Worm (Caenorhabditis elegans) whole organism, L4 larva: Measurements from ENCODE around the gene tmed-13.

Source experiments
- F10B5.3 ChIP-seq: sonication (generic microtip); optimal IDR thresholded peaks from 2 replicates; lab custom pipeline; 2016; ENCODE audit warnings: mild to moderate bottlenecking, missing genetic modification characterization, missing compliant biosample characterization
- F37D6.2 ChIP-seq: sonication (generic microtip); optimal IDR thresholded peaks from 2 replicates; lab custom pipeline; 2016; ENCODE audit warnings: mild to moderate bottlenecking, missing genetic modification characterization, missing compliant biosample characterization
- F49E8.2 ChIP-seq: sonication (generic microtip); optimal IDR thresholded peaks from 2 replicates; lab custom pipeline; 2016; ENCODE audit warnings: missing compliant biosample characterization, mild to moderate bottlenecking, missing genetic modification characterization, borderline replicate concordance
- T26A8.4 ChIP-seq: fragments of 200-800 bp; sonication (Bioruptor generic); IDR thresholded peaks from 2 replicates; pipeline ENCODE4 v1.3.6; 2022; ENCODE audit warnings: missing genetic modification characterization, missing compliant biosample characterization
- Y105C5A.15 ChIP-seq: fragments of 200-800 bp; sonication (Bioruptor generic); IDR thresholded peaks from 2 replicates; pipeline ENCODE4 v1.3.6; 2022; ENCODE audit warnings: missing genetic modification characterization, missing compliant biosample characterization
- Y5F2A.4 ChIP-seq: fragments of 200-800 bp; sonication (Bioruptor generic); optimal IDR thresholded peaks from 2 replicates; lab custom pipeline; 2018; ENCODE audit warnings: mild to moderate bottlenecking, missing genetic modification characterization, missing compliant biosample characterization
- aha-1 ChIP-seq: fragments of 150-350 bp; peaks from one replicate; lab custom pipeline; 2014; ENCODE audit warnings: missing biosample characterization, missing genetic modification characterization
- ceh-28 ChIP-seq: fragments of 150-350 bp; optimal IDR thresholded peaks from 2 replicates; lab custom pipeline; 2014; ENCODE audit warnings: missing biosample characterization, missing genetic modification reagents, missing genetic modification characterization
- ceh-82 ChIP-seq: sonication (generic microtip); optimal IDR thresholded peaks from 2 replicates; lab custom pipeline; 2017; ENCODE audit warnings: missing biosample characterization, missing genetic modification characterization
- ctbp-1 ChIP-seq: fragments of 200-800 bp; sonication (Bioruptor generic); IDR thresholded peaks from 2 replicates; pipeline ENCODE4 v1.3.6; 2022; ENCODE audit warnings: missing genetic modification reagents, missing genetic modification characterization, missing compliant biosample characterization
- daf-12 ChIP-seq: fragments of 150-350 bp; optimal IDR thresholded peaks from 2 replicates; lab custom pipeline; 2014; ENCODE audit warnings: missing biosample characterization, missing genetic modification reagents, missing genetic modification characterization
- daf-16 ChIP-seq, 3 experiments: sonication (generic microtip); optimal IDR thresholded peaks; 2 replicates each; lab custom pipeline; 2016 to 2017; ENCODE audit warnings: missing genetic modification characterization in 3 of 3, missing genetic modification reagents in 3 of 3, mild to moderate bottlenecking in 2 of 3, missing compliant biosample characterization in 2 of 3, missing biosample characterization in 1 of 3, moderate library complexity in 1 of 3
- daf-19 ChIP-seq: fragments of 200-800 bp; sonication (Bioruptor generic); conservative IDR thresholded peaks from 2 replicates; pipeline ENCODE4 v1.3.6; 2022; ENCODE audit warnings: missing genetic modification characterization, missing compliant biosample characterization
- dmd-6 ChIP-seq: fragments of 200-800 bp; sonication (Bioruptor generic); IDR thresholded peaks from 2 replicates; pipeline ENCODE4 v1.3.6; 2022; ENCODE audit warnings: missing genetic modification reagents, missing genetic modification characterization, missing compliant biosample characterization
- dmd-8 ChIP-seq: fragments of 200-800 bp; sonication (Bioruptor generic); IDR thresholded peaks from 2 replicates; pipeline ENCODE4 v1.3.6; 2022; ENCODE audit warnings: missing genetic modification characterization, missing compliant biosample characterization
- dve-1 ChIP-seq: sonication (generic microtip); optimal IDR thresholded peaks from 2 replicates; lab custom pipeline; 2017; ENCODE audit warnings: antibody characterized with exemption, mild to moderate bottlenecking, missing genetic modification characterization, missing compliant biosample characterization; ENCODE audit not compliant: insufficient read depth
- egl-27 ChIP-seq: sonication (generic microtip); optimal IDR thresholded peaks from 3 replicates; lab custom pipeline; 2017; ENCODE audit warnings: missing biosample characterization, missing genetic modification reagents, missing genetic modification characterization
- fkh-10 ChIP-seq: fragments of 150-350 bp; optimal IDR thresholded peaks from 2 replicates; lab custom pipeline; 2014; ENCODE audit warnings: missing biosample characterization, missing genetic modification reagents, missing genetic modification characterization
- fos-1 ChIP-seq: fragments of 150-350 bp; optimal IDR thresholded peaks from 2 replicates; lab custom pipeline; 2014; ENCODE audit warnings: missing biosample characterization, missing genetic modification characterization
- gei-8 ChIP-seq: fragments of 200-800 bp; sonication (Bioruptor generic); optimal IDR thresholded peaks from 2 replicates; lab custom pipeline; 2018; ENCODE audit warnings: mild to moderate bottlenecking, missing genetic modification characterization, missing compliant biosample characterization
- hif-1 ChIP-seq, 2 experiments: sonication (generic microtip); optimal IDR thresholded peaks; 2 replicates each; lab custom pipeline; 2016 to 2017; ENCODE audit warnings: missing compliant biosample characterization in 2 of 2, missing genetic modification characterization in 2 of 2, missing genetic modification reagents in 2 of 2, missing genotype in 2 of 2, mild to moderate bottlenecking in 1 of 2
- hlh-11 ChIP-seq: fragments of 200-800 bp; sonication (Bioruptor generic); optimal IDR thresholded peaks from 2 replicates; lab custom pipeline; 2018; ENCODE audit warnings: mild to moderate bottlenecking, missing genetic modification characterization, missing compliant biosample characterization
- hlh-30 ChIP-seq: sonication (generic microtip); optimal IDR thresholded peaks from 2 replicates; lab custom pipeline; 2017; ENCODE audit warnings: antibody characterized with exemption, mild to moderate bottlenecking, missing genetic modification characterization, missing compliant biosample characterization; ENCODE audit not compliant: insufficient read depth
- jun-1 ChIP-seq: fragments of 150-350 bp; optimal IDR thresholded peaks from 2 replicates; lab custom pipeline; 2014; ENCODE audit warnings: missing biosample characterization, missing genetic modification reagents, missing genetic modification characterization
- lin-1 ChIP-seq: fragments of 200-800 bp; sonication (Bioruptor generic); IDR thresholded peaks from 2 replicates; pipeline ENCODE4 v1.3.6; 2022; ENCODE audit warnings: missing genetic modification reagents, missing genetic modification characterization, missing compliant biosample characterization
- lin-15B ChIP-seq: fragments of 150-350 bp; sonication (generic microtip); optimal IDR thresholded peaks from 3 replicates; lab custom pipeline; 2014; ENCODE audit warnings: missing biosample characterization, missing genetic modification characterization
- lin-38 ChIP-seq: fragments of 200-800 bp; sonication (Bioruptor generic); IDR thresholded peaks from 2 replicates; pipeline ENCODE4 v1.3.6; 2022; ENCODE audit warnings: missing genetic modification reagents, missing genetic modification characterization, missing compliant biosample characterization
- lin-39 ChIP-seq: fragments of 150-350 bp; optimal IDR thresholded peaks from 2 replicates; lab custom pipeline; 2014; ENCODE audit warnings: missing biosample characterization, missing genetic modification reagents, missing genetic modification characterization
- mxl-2 ChIP-seq: fragments of 200-800 bp; sonication (Bioruptor generic); conservative IDR thresholded peaks from 2 replicates; pipeline ENCODE4 v1.3.6; 2022; ENCODE audit warnings: missing genetic modification reagents, missing genetic modification characterization, missing compliant biosample characterization
- nhr-10 ChIP-seq: fragments of 150-350 bp; optimal IDR thresholded peaks from 2 replicates; lab custom pipeline; 2014; ENCODE audit warnings: missing biosample characterization, missing genetic modification characterization
- nhr-102 ChIP-seq: sonication (generic microtip); optimal IDR thresholded peaks from 2 replicates; lab custom pipeline; 2016; ENCODE audit warnings: mild to moderate bottlenecking, missing genetic modification characterization, moderate library complexity, missing compliant biosample characterization
- nhr-28 ChIP-seq: fragments of 150-350 bp; optimal IDR thresholded peaks from 2 replicates; lab custom pipeline; 2014; ENCODE audit warnings: missing biosample characterization, missing genetic modification characterization
- nhr-77 ChIP-seq: fragments of 150-350 bp; optimal IDR thresholded peaks from 2 replicates; lab custom pipeline; 2014; ENCODE audit warnings: missing biosample characterization, missing genetic modification characterization
- php-3 ChIP-seq: fragments of 200-800 bp; sonication (Bioruptor generic); IDR thresholded peaks from 2 replicates; pipeline ENCODE4 v1.3.6; 2022; ENCODE audit warnings: missing genetic modification reagents, missing genetic modification characterization, missing compliant biosample characterization
- pqm-1 ChIP-seq: sonication (generic microtip); optimal IDR thresholded peaks from 2 replicates; lab custom pipeline; 2017; ENCODE audit warnings: missing biosample characterization, missing genetic modification characterization
- snpc-4 ChIP-seq: fragments of 150-350 bp; optimal IDR thresholded peaks from 2 replicates; lab custom pipeline; 2014; ENCODE audit warnings: missing biosample characterization, missing genetic modification characterization
- tra-1 ChIP-seq: fragments of 200-800 bp; sonication (Bioruptor generic); IDR thresholded peaks from 2 replicates; pipeline ENCODE4 v1.3.6; 2022; ENCODE audit warnings: missing genetic modification reagents, missing genetic modification characterization, missing compliant biosample characterization
- unc-130 ChIP-seq: sonication (generic microtip); optimal IDR thresholded peaks from 2 replicates; lab custom pipeline; 2016; ENCODE audit warnings: missing genetic modification reagents, missing genetic modification characterization, missing compliant biosample characterization
- unc-39 ChIP-seq: sonication (generic microtip); optimal IDR thresholded peaks from 2 replicates; lab custom pipeline; 2017; ENCODE audit warnings: missing biosample characterization, missing genetic modification characterization
- unc-62 ChIP-seq, 3 experiments: fragments of 150-350 bp in 1 of 3; sonication (generic microtip); optimal IDR thresholded peaks in 2 of 3; peaks in 1 of 3; 1 replicate in 1 of 3; 2 replicates in 2 of 3; lab custom pipeline; 2014 to 2017; ENCODE audit warnings: missing biosample characterization in 3 of 3, missing genetic modification characterization in 3 of 3, missing genetic modification reagents in 3 of 3, missing genotype in 1 of 3
- zfp-3 ChIP-seq: fragments of 200-800 bp; sonication (Bioruptor generic); conservative IDR thresholded peaks from 2 replicates; pipeline ENCODE4 v1.3.6; 2022; ENCODE audit warnings: missing genetic modification reagents, missing genetic modification characterization, missing compliant biosample characterization
- ztf-11 ChIP-seq: fragments of 150-350 bp; optimal IDR thresholded peaks from 2 replicates; lab custom pipeline; 2014; ENCODE audit warnings: missing biosample characterization, missing genetic modification characterization

Gene tmed-13

DNA sequence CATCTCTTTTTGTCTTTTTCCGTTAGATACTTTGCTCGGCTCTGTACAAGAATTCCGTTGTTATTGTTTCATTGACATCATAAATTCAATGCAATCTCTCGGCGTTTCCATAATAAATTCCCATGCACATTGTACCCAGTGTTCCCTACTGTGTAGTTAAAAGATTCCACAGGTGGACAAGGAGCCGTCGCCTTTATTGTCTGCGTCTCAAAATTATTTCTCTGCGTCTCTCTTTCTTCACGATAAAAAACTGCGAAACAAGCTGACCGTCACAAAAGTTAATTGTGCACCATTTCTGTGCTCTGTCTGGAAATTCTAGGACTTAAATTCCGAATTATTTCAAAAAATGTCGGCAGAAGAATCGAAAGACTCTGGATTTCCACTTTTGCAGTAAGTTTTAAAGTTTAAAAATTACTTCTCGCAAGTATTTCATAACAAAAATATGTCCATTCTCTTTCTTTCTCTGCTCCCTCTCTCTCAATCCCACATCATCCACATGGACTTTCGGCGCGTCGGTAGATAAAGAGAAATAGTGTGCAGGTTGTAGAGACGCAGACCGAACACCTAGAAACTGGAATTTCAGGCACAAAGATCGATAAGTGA lies 29.1 kb downstream of the tmed-13 start (continued):
- no peak for TF ChIP-seq zfp-3
- TF ChIP-seq hlh-30 (tag; lab: Kevin White, UChicago), result peak; percentile 3
- TF ChIP-seq dve-1, result peak; percentile 69

DNA sequence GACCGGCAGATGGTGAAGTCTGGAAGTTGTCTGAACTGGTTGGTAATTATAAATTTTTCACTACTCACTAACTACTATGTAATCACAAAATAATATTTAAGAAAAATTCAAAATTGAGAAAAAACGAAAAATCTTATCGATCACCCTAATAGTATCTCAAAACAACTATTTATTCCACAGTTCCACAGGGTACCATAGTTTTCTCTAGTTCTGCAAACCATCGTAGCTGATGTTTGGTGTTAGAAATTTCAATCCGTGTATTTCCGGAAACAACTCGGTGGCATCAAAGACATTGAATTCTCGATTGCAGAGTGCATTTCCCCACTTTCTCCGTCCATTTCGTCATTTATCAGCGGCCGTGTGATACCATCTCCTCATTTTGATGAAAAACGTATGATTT lies 29.6 kb downstream of the tmed-13 start, which contains the start of gene Y73B6BL.31:
Y73B6BL.31 (plus strand) TSS at position 301 of the 400 bp plus-strand sequence.
- TF ChIP-seq ctbp-1 (no peak), unc-39 (tag; lab: Kevin White, UChicago) (no peak)

DNA sequence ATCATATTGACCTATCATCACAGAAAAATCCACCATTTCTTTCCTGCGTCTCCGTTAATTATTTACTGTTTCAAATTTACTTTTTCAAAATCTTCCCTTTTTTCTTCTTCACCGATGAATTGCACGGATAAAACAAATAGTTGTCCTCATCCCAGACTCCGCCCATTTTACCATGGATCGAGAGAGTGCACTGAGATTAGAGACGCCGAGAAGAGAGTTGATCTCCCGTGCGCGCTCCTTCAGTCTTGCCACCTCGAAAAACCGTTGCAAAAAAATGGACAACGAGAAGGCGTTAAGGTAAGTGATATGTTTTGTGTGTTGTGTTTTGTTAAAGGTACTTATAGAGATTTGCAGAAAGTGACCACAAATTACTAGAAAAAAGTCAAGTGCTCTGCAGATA lies 33.1 kb downstream of the tmed-13 start, which contains the start of gene dlc-5:
dlc-5 (plus strand) TSS at position 154 of the 400 bp plus-strand sequence.
- peak; percentile 94 for TF ChIP-seq aha-1 (tag; lab: Kevin White, UChicago)
- TF ChIP-seq hif-1 (tag; optimal IDR thresholded peaks at IDR 0.05; lab: Kevin White, UChicago), result no peak

DNA sequence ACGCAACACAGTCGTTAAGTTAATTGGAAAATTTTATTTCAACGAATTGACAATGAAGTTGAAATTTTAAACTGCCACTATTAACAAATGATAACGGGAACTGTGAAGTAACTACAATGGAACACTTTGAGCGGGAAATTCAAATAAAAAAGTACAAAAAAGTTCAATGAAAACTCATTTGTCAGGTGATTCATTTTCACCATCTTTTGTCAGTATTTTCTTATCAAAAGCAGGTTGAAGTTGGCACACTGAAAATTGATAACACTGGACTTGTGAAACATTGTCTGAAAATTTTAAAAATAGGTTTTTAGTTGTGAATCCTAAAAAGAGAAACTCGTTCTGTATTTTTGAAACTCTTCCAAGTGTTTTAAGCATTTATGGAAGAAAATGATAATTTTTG lies 37.8 kb downstream of the tmed-13 start:
- TF ChIP-seq F49E8.2 (tag; lab: Kevin White, UChicago) (no peak), nhr-28 (tag; lab: Kevin White, UChicago) (peak; percentile 6), lin-38 (GFP tag; lab: Robert Waterston, UW) (no peak), php-3 (GFP tag; lab: Robert Waterston, UW) (peak; percentile 48; the same call in 1 of the 2 replicates), lin-1 (GFP tag; lab: Robert Waterston, UW) (no peak), dmd-6 (peak; percentile 20; the same call in 1 of the 2 replicates), lin-15B (no peak), Y5F2A.4 (GFP tag; lab: Kevin White, UChicago) (no peak), pqm-1 (tag; lab: Kevin White, UChicago) (peak; percentile 77), daf-12 (tag; lab: Kevin White, UChicago) (no peak), daf-16 (GFP tag; optimal IDR thresholded peaks at IDR 0.05; lab: Kevin White, UChicago) (no peak), daf-16 (tag; optimal IDR thresholded peaks at IDR 0.05; lab: Kevin White, UChicago) (peak; percentile 53), hlh-11 (peak; percentile 47), F37D6.2 (tag; lab: Kevin White, UChicago) (no peak), dve-1 (peak; percentile 65), hlh-30 (tag; lab: Kevin White, UChicago) (no peak), unc-62 (GFP tag; optimal IDR thresholded peaks at IDR 0.05 in 1 of 2; lab: Kevin White, UChicago) (no peak), unc-62 (tag; optimal IDR thresholded peaks at IDR 0.05; lab: Kevin White, UChicago) (no peak)

DNA sequence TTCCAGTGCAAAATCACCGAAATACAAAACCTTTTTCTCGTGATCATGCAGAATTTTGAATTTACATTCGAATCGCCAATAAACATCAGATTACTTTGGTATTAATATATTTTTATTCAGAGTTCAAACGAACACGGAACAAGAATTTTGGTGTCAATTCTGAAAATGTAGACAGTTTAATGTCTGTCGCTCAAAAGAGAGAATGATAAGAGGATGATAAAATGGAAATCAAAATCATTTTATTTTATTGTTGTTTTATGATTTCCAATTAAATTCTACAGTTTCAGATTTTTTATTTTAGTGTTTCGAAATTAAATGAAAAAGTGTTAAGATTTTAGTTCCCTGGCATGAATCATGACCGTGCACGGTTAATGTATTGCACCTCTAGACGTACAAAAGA lies 38.8 kb downstream of the tmed-13 start:
- TF ChIP-seq unc-62 (GFP tag; optimal IDR thresholded peaks at IDR 0.05 in 1 of 2; lab: Kevin White, UChicago) (no peak), unc-62 (tag; optimal IDR thresholded peaks at IDR 0.05; lab: Kevin White, UChicago) (no peak), pqm-1 (tag; lab: Kevin White, UChicago) (peak; percentile 39), fos-1 (tag; lab: Kevin White, UChicago) (no peak), aha-1 (tag; lab: Kevin White, UChicago) (no peak), egl-27 (no peak), T26A8.4 (GFP tag; lab: Robert Waterston, UW) (no peak), ceh-28 (tag; lab: Kevin White, UChicago) (no peak), ceh-82 (tag; lab: Kevin White, UChicago) (no peak), dve-1 (peak; percentile 74), jun-1 (tag; lab: Kevin White, UChicago) (no peak), tra-1 (no peak), F10B5.3 (tag; lab: Kevin White, UChicago) (no peak), lin-39 (tag; lab: Kevin White, UChicago) (no peak), nhr-102 (tag; lab: Kevin White, UChicago) (no peak), nhr-28 (tag; lab: Kevin White, UChicago) (no peak), fkh-10 (GFP tag; lab: Kevin White, UChicago) (no peak), nhr-77 (tag; lab: Kevin White, UChicago) (no peak), unc-130 (no peak), snpc-4 (tag; lab: Kevin White, UChicago) (no peak), dmd-8 (no peak), php-3 (GFP tag; lab: Robert Waterston, UW) (peak; percentile 98), Y105C5A.15 (GFP tag; lab: Robert Waterston, UW) (no peak), gei-8 (GFP tag; lab: Kevin White, UChicago) (no peak), nhr-10 (tag; lab: Kevin White, UChicago) (no peak), mxl-2 (GFP tag; lab: Robert Waterston, UW) (no peak), ztf-11 (tag; lab: Kevin White, UChicago) (no peak), daf-19 (GFP tag; lab: Robert Waterston, UW) (no peak)
